Fruit fly (Drosophila melanogaster) whole organism, embryonic: ENCODE results near the gene Polr1D.

Experiments used
- BEAF-32 ChIP-seq: fragments of 200-800 bp; sonication (Bioruptor generic); optimal IDR thresholded peaks from 3 replicates; lab custom pipeline; 2017; ENCODE audit warnings: missing biosample characterization, missing genetic modification characterization, mild to moderate bottlenecking, moderate library complexity, missing genetic modification reagents
- CG10462 ChIP-seq: fragments of 200-800 bp; sonication (Bioruptor generic); optimal IDR thresholded peaks from 2 replicates; lab custom pipeline; 2016; ENCODE audit warnings: missing biosample characterization, missing genetic modification characterization
- CG12071 ChIP-seq: fragments of 200-800 bp; sonication (Bioruptor generic); optimal IDR thresholded peaks from 3 replicates; lab custom pipeline; 2018; ENCODE audit warnings: missing biosample characterization, mild to moderate bottlenecking, missing genetic modification characterization
- CG12744 ChIP-seq: fragments of 200-800 bp; sonication (Bioruptor generic); optimal IDR thresholded peaks from 2 replicates; lab custom pipeline; 2016; ENCODE audit warnings: missing biosample characterization, missing genetic modification characterization
- CG13296 ChIP-seq: fragments of 200-800 bp; sonication (Bioruptor generic); optimal IDR thresholded peaks from 3 replicates; lab custom pipeline; 2018; ENCODE audit warnings: missing biosample characterization, mild to moderate bottlenecking, missing genetic modification characterization
- CG15479 ChIP-seq: fragments of 200-800 bp; sonication (Bioruptor generic); optimal IDR thresholded peaks from 3 replicates; lab custom pipeline; 2019; ENCODE audit warnings: missing biosample characterization, mild to moderate bottlenecking, missing genetic modification characterization, moderate library complexity
- CG18262 ChIP-seq: fragments of 200-800 bp; optimal IDR thresholded peaks from 3 replicates; lab custom pipeline; 2019; ENCODE audit warnings: missing biosample characterization, mild to moderate bottlenecking, missing genetic modification characterization, moderate library complexity
- CG2199 ChIP-seq: fragments of 200-800 bp; sonication (Bioruptor generic); IDR thresholded peaks from 3 replicates; pipeline ENCODE4 v1.3.6; 2022; ENCODE audit warnings: missing biosample characterization, missing genetic modification characterization
- CG30403 ChIP-seq: fragments of 200-800 bp; sonication (Bioruptor generic); optimal IDR thresholded peaks from 3 replicates; lab custom pipeline; 2016; ENCODE audit warnings: missing biosample characterization, missing genetic modification characterization
- CG43689 ChIP-seq: fragments of 200-800 bp; sonication (Bioruptor generic); IDR thresholded peaks from 2 replicates; pipeline ENCODE4 v1.3.6; 2022; ENCODE audit warnings: missing biosample characterization, missing genetic modification characterization
- CG5245 ChIP-seq: fragments of 200-800 bp; sonication (Bioruptor generic); optimal IDR thresholded peaks from 3 replicates; lab custom pipeline; 2016; ENCODE audit warnings: missing biosample characterization, missing genetic modification characterization
- CG6175 ChIP-seq: fragments of 200-800 bp; sonication (Bioruptor generic); IDR thresholded peaks from 3 replicates; pipeline ENCODE4 v1.3.6; 2022; ENCODE audit warnings: missing biosample characterization, missing genetic modification characterization
- CG6254 ChIP-seq: fragments of 200-800 bp; sonication (Bioruptor generic); optimal IDR thresholded peaks from 3 replicates; lab custom pipeline; 2017; ENCODE audit warnings: mild to moderate bottlenecking, missing biosample characterization, missing genetic modification reagents, missing genetic modification characterization
- CG6791 ChIP-seq: fragments of 200-800 bp; sonication (Bioruptor generic); IDR thresholded peaks from 3 replicates; pipeline ENCODE4 v1.3.6; 2022; ENCODE audit warnings: missing biosample characterization, missing genetic modification characterization; ENCODE audit not compliant: partially characterized antibody
- CG7372 ChIP-seq: fragments of 200-800 bp; sonication (Bioruptor generic); IDR thresholded peaks from 2 replicates; pipeline ENCODE4 v1.3.6; 2022; ENCODE audit warnings: missing biosample characterization, missing genetic modification characterization
- CG7745 ChIP-seq: fragments of 200-800 bp; sonication (Bioruptor generic); optimal IDR thresholded peaks from 2 replicates; lab custom pipeline; 2018; ENCODE audit warnings: missing biosample characterization, mild to moderate bottlenecking, missing genetic modification characterization, moderate library complexity
- CG7839 ChIP-seq: fragments of 200-800 bp; sonication (Bioruptor generic); optimal IDR thresholded peaks from 3 replicates; lab custom pipeline; 2018; ENCODE audit warnings: missing biosample characterization, mild to moderate bottlenecking, missing genetic modification characterization, moderate library complexity
- Camta ChIP-seq: fragments of 200-800 bp; sonication (Bioruptor generic); optimal IDR thresholded peaks from 2 replicates; lab custom pipeline; 2016; ENCODE audit warnings: missing biosample characterization, missing genetic modification characterization
- Hr78 ChIP-seq, 2 experiments: fragments of 200-800 bp in 1 of 2; fragments of >200 bp in 1 of 2; sonication (Bioruptor generic) in 1 of 2; optimal IDR thresholded peaks; 2 replicates each; lab custom pipeline; 2017 to 2019; ENCODE audit warnings: missing biosample characterization in 2 of 2, missing genetic modification characterization in 2 of 2, mild to moderate bottlenecking in 1 of 2, moderate library complexity in 1 of 2
- Jarid2 ChIP-seq: fragments of 200-800 bp; sonication (Bioruptor generic); optimal IDR thresholded peaks from 3 replicates; lab custom pipeline; 2017; ENCODE audit warnings: mild to moderate bottlenecking, missing biosample characterization, missing genetic modification reagents, missing genetic modification characterization
- Med ChIP-seq: fragments of 200-800 bp; sonication (Bioruptor generic); peaks from one replicate; lab custom pipeline; 2016; ENCODE audit warnings: missing biosample characterization, missing genetic modification characterization, mild to moderate bottlenecking, inconsistent platforms, moderate library complexity
- Oli ChIP-seq: fragments of 200-800 bp; sonication (Bioruptor generic); optimal IDR thresholded peaks from 2 replicates; lab custom pipeline; 2018; ENCODE audit warnings: missing biosample characterization, mild to moderate bottlenecking, missing genetic modification characterization, moderate library complexity
- Ptx1 ChIP-seq: fragments of 200-800 bp; sonication (Bioruptor generic); IDR thresholded peaks from 2 replicates; pipeline ENCODE4 v1.3.6; 2022; ENCODE audit warnings: missing biosample characterization, missing genetic modification characterization
- Scr ChIP-seq: fragments of 200-800 bp; sonication (Bioruptor generic); IDR thresholded peaks from 2 replicates; pipeline ENCODE4 v1.3.6; 2022; ENCODE audit warnings: missing biosample characterization, missing genetic modification characterization; ENCODE audit not compliant: partially characterized antibody
- Usf ChIP-seq: fragments of 200-800 bp; sonication (Bioruptor generic); optimal IDR thresholded peaks from 2 replicates; lab custom pipeline; 2017; ENCODE audit warnings: missing genotype, missing biosample characterization, missing genetic modification characterization
- abd-A ChIP-seq: fragments of 200-800 bp; sonication (Bioruptor generic); optimal IDR thresholded peaks from 3 replicates; lab custom pipeline; 2019; ENCODE audit warnings: missing biosample characterization, mild to moderate bottlenecking, missing genetic modification characterization, moderate library complexity
- ap ChIP-seq: fragments of 200-800 bp; sonication (Bioruptor generic); IDR thresholded peaks from 2 replicates; pipeline ENCODE4 v1.3.6; 2022; ENCODE audit warnings: missing biosample characterization, missing genetic modification characterization
- ara ChIP-seq: fragments of 200-800 bp; sonication (Bioruptor generic); IDR thresholded peaks from 2 replicates; pipeline ENCODE4 v1.3.6; 2022; ENCODE audit warnings: missing biosample characterization, missing genetic modification characterization
- bigmax ChIP-seq: fragments of 200-800 bp; sonication (Bioruptor generic); optimal IDR thresholded peaks from 2 replicates; lab custom pipeline; 2018; ENCODE audit warnings: missing biosample characterization, mild to moderate bottlenecking, missing genetic modification characterization
- cad ChIP-seq: fragments of >200 bp; optimal IDR thresholded peaks from 2 replicates; lab custom pipeline; 2017; ENCODE audit warnings: missing biosample characterization, missing genetic modification characterization
- cas ChIP-seq: fragments of 200-800 bp; sonication (Bioruptor generic); IDR thresholded peaks from 2 replicates; pipeline ENCODE4 v1.3.6; 2022; ENCODE audit warnings: missing biosample characterization, missing genetic modification characterization
- cg ChIP-seq: fragments of 200-800 bp; sonication (Bioruptor generic); optimal IDR thresholded peaks from 3 replicates; lab custom pipeline; 2019; ENCODE audit warnings: missing biosample characterization, mild to moderate bottlenecking, missing genetic modification characterization, moderate library complexity
- cwo ChIP-seq: fragments of 200-800 bp; sonication (Bioruptor generic); optimal IDR thresholded peaks from 3 replicates; lab custom pipeline; 2017; ENCODE audit warnings: missing biosample characterization, missing genetic modification characterization, mild to moderate bottlenecking, moderate library complexity, missing genetic modification reagents
- dmrt99B ChIP-seq: fragments of 200-800 bp; sonication (Bioruptor generic); optimal IDR thresholded peaks from 2 replicates; lab custom pipeline; 2018; ENCODE audit warnings: missing biosample characterization, mild to moderate bottlenecking, missing genetic modification characterization, moderate library complexity
- dysf ChIP-seq: fragments of 200-800 bp; sonication (Bioruptor generic); IDR thresholded peaks from 3 replicates; pipeline ENCODE4 v1.3.6; 2022; ENCODE audit warnings: missing biosample characterization, missing genetic modification characterization
- fd96Cb ChIP-seq: fragments of 200-800 bp; sonication (Bioruptor generic); optimal IDR thresholded peaks from 2 replicates; lab custom pipeline; 2018; ENCODE audit warnings: missing biosample characterization, mild to moderate bottlenecking, missing genetic modification characterization, moderate library complexity
- grau ChIP-seq: fragments of 200-800 bp; optimal IDR thresholded peaks from 3 replicates; lab custom pipeline; 2019; ENCODE audit warnings: missing biosample characterization, mild to moderate bottlenecking, missing genetic modification characterization, moderate library complexity
- gsb-n ChIP-seq: fragments of 200-800 bp; sonication (Bioruptor generic); optimal IDR thresholded peaks from 3 replicates; lab custom pipeline; 2018; ENCODE audit warnings: missing biosample characterization, mild to moderate bottlenecking, missing genetic modification characterization
- lbe ChIP-seq: fragments of 200-800 bp; sonication (Bioruptor generic); optimal IDR thresholded peaks from 2 replicates; lab custom pipeline; 2016; ENCODE audit warnings: missing biosample characterization, mild to moderate bottlenecking, missing genetic modification characterization
- mam ChIP-seq: fragments of 200-800 bp; sonication (Bioruptor generic); optimal IDR thresholded peaks from 3 replicates; lab custom pipeline; 2016; ENCODE audit warnings: missing biosample characterization, missing genetic modification characterization
- p53 ChIP-seq: fragments of 200-800 bp; sonication (Bioruptor generic); optimal IDR thresholded peaks from 2 replicates; lab custom pipeline; 2016; ENCODE audit warnings: missing biosample characterization, missing genetic modification characterization
- pan ChIP-seq, 4 experiments: fragments of >200 bp in 3 of 4; fragments of 200-800 bp in 1 of 4; sonication (Bioruptor generic) in 1 of 4; optimal IDR thresholded peaks in 3 of 4; IDR thresholded peaks in 1 of 4; 2 replicates each; pipeline versions ENCODE4 v1.3.6 to Lab custom; 2017 to 2022; ENCODE audit warnings: missing biosample characterization in 2 of 4, missing genetic modification characterization in 2 of 4, mixed read lengths in 1 of 4
- sens ChIP-seq: fragments of 200-800 bp; sonication (Bioruptor generic); peaks from one replicate; lab custom pipeline; 2016; ENCODE audit warnings: missing biosample characterization, missing genetic modification characterization
- seq ChIP-seq: fragments of 200-800 bp; sonication (Bioruptor generic); IDR thresholded peaks from 2 replicates; pipeline ENCODE4 v1.3.6; 2022; ENCODE audit warnings: missing biosample characterization, missing genetic modification characterization
- slp2 ChIP-seq: fragments of 200-800 bp; sonication (Bioruptor generic); optimal IDR thresholded peaks from 2 replicates; lab custom pipeline; 2016; ENCODE audit warnings: missing biosample characterization, missing genetic modification characterization
- tll ChIP-seq, 2 experiments: fragments of 200-800 bp in 1 of 2; fragments of >200 bp in 1 of 2; sonication (Bioruptor generic) in 1 of 2; optimal IDR thresholded peaks; 2 replicates each; lab custom pipeline; 2017 to 2019; ENCODE audit warnings: missing biosample characterization in 2 of 2, missing genetic modification characterization in 2 of 2, mild to moderate bottlenecking in 1 of 2, moderate library complexity in 1 of 2

Polr1D gene

DNA sequence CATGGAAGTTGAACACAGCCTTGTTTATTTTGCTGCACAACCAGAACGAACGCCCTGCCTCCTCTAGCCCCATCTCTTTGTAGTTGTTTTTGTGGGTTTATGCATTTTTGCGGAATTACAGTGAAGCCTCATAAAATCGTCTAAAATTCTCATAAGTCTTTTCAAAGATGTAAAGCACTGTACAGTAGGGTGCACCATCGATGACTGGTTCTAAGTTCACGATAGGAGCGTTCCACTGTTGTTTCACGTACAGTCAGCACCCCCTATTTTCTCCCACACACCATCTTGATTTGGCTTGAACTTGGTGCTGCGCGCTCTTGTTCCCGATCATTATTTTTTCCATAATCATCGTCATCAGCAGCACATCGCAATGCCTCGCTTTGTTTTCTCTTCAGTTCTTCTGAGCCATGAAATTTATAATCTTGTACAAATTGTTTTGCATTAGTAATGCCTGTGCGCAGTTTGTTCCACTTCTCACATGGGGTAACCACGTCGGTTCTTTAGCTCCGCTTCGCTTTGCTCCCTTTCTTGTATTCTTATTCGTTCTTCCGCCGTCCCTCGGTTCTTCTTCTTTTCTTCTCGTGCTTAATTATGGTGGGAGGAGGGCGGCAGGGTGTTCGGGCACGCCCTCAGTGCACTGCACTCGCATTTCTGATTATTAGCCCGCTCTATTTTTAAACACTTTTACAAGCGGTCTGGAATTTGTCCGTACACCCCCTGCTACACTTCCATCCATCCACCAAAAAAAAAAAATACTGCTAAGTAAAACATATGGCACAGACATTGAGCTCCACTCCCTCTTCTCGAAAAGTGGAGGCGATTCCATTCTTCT, 28.3 kb upstream of the Polr1D start (continued):
- TF ChIP-seq CG7745 (tag; lab: Kevin White, UChicago) = no peak
- TF ChIP-seq Jarid2 (GFP tag; lab: Kevin White, UChicago) = no peak
- no peak for TF ChIP-seq mam (GFP tag; lab: Kevin White, UChicago)
- no peak for TF ChIP-seq bigmax (GFP tag; lab: Kevin White, UChicago)
- TF ChIP-seq seq (GFP tag; lab: Robert Waterston, UW) = 0 out of 2 replicates have a peak, but pooled peaks have one; percentile 18
- no peak for TF ChIP-seq cwo (GFP tag; lab: Kevin White, UChicago)
- TF ChIP-seq gsb-n (tag; lab: Kevin White, UChicago) = peak; percentile 74
- TF ChIP-seq dmrt99B (tag; lab: Kevin White, UChicago) = no peak
- TF ChIP-seq CG43689 (GFP tag; lab: Robert Waterston, UW) = no peak
- peak; percentile 7 for TF ChIP-seq CG30403 (GFP tag; lab: Kevin White, UChicago)
- TF ChIP-seq Ptx1 = 0 out of 2 replicates have a peak, but pooled peaks have one; percentile 22
- no peak for TF ChIP-seq dysf (GFP tag; lab: Robert Waterston, UW)
- no peak for TF ChIP-seq abd-A (tag; lab: Kevin White, UChicago)
- no peak for TF ChIP-seq p53 (GFP tag; lab: Kevin White, UChicago)
- no peak for TF ChIP-seq CG13296 (GFP tag; lab: Kevin White, UChicago)
- TF ChIP-seq CG2199 (GFP tag; lab: Robert Waterston, UW) = peak; percentile 74; the same call in 1 of the 3 replicates
- TF ChIP-seq Oli = peak; percentile 21
- no peak for TF ChIP-seq CG5245 (GFP tag; lab: Kevin White, UChicago)
- TF ChIP-seq Usf (GFP tag; lab: Kevin White, UChicago) = no peak
- TF ChIP-seq ara (GFP tag; lab: Robert Waterston, UW) = peak; percentile 21; the same call in 1 of the 2 replicates
- no peak for TF ChIP-seq CG10462 (GFP tag; lab: Kevin White, UChicago)
- no peak for TF ChIP-seq cas (GFP tag; lab: Robert Waterston, UW)
- no peak for TF ChIP-seq ap (GFP tag; lab: Robert Waterston, UW)
- no peak for TF ChIP-seq CG12071 (GFP tag; lab: Kevin White, UChicago)
- no peak for TF ChIP-seq Scr (GFP tag; lab: Robert Waterston, UW)
- no peak for TF ChIP-seq CG7372 (GFP tag; lab: Robert Waterston, UW)
- no peak for TF ChIP-seq BEAF-32 (GFP tag; lab: Kevin White, UChicago)
- TF ChIP-seq cg (GFP tag; lab: Kevin White, UChicago) = no peak
- TF ChIP-seq Med (GFP tag; lab: Kevin White, UChicago) = peak; percentile 77
- TF ChIP-seq Camta (GFP tag; lab: Kevin White, UChicago) = no peak
- no peak for TF ChIP-seq CG7839

dm6 chr2L:19162330-19163100, 27.5 kb upstream of the Polr1D start:
- TF ChIP-seq CG12744 (GFP tag; lab: Kevin White, UChicago) = no peak
- no peak for TF ChIP-seq CG6791 (GFP tag; lab: Robert Waterston, UW)
- TF ChIP-seq cad = peak; percentile 82
- no peak for TF ChIP-seq Hr78 (GFP tag; optimal IDR thresholded peaks at IDR 0.05; lab: Kevin White, UChicago)
- TF ChIP-seq CG18262 (tag; lab: Kevin White, UChicago) = peak; percentile 16
- peak; percentile 53 for TF ChIP-seq sens (GFP tag; lab: Kevin White, UChicago)
- no peak for TF ChIP-seq slp2 (GFP tag; lab: Kevin White, UChicago)
- peak; percentile 17 for TF ChIP-seq grau (tag; lab: Kevin White, UChicago)
- TF ChIP-seq CG6175 (GFP tag; lab: Robert Waterston, UW) = no peak
- TF ChIP-seq lbe (GFP tag; lab: Kevin White, UChicago) = peak; percentile 46
- peak; percentile 7 for TF ChIP-seq CG6254 (GFP tag; lab: Kevin White, UChicago)
- no peak for TF ChIP-seq pan (optimal IDR thresholded peaks at IDR 0.05; lab: Kevin White, UChicago)
- peak in 1 of 2 experiments; percentile 12 for TF ChIP-seq pan (GFP tag; optimal IDR thresholded peaks at IDR 0.05 in 1 of 2, IDR thresholded peaks at IDR 0.05 in 1 of 2)
- TF ChIP-seq CG15479 = peak; percentile 96
- TF ChIP-seq fd96Cb (tag; lab: Kevin White, UChicago) = no peak
- peak in 1 of 2 experiments; percentile 37 for TF ChIP-seq tll (GFP tag; optimal IDR thresholded peaks at IDR 0.05; lab: Kevin White, UChicago)
